Worm (Caenorhabditis elegans) whole organism, late embryonic: Measurements from ENCODE around the gene R10E11.5.

Source experiments
- ceh-19 ChIP-seq: fragments of 200-800 bp; sonication (Bioruptor generic); optimal IDR thresholded peaks from 2 replicates; lab custom pipeline; 2018; ENCODE audit warnings: mild to moderate bottlenecking, missing genetic modification characterization, missing compliant biosample characterization
- ceh-34 ChIP-seq: sonication (generic microtip); optimal IDR thresholded peaks from 2 replicates; lab custom pipeline; 2016; ENCODE audit warnings: mild to moderate bottlenecking, missing genetic modification characterization, missing compliant biosample characterization
- dve-1 ChIP-seq: sonication (generic microtip); optimal IDR thresholded peaks from 2 replicates; lab custom pipeline; 2017; ENCODE audit warnings: antibody characterized with exemption, mild to moderate bottlenecking, missing genetic modification characterization, missing compliant biosample characterization
- elt-2 ChIP-seq: sonication (generic microtip); optimal IDR thresholded peaks from 2 replicates; lab custom pipeline; 2016; ENCODE audit warnings: missing genetic modification reagents, missing genetic modification characterization, missing compliant biosample characterization
- fkh-10 ChIP-seq: fragments of 150-350 bp; optimal IDR thresholded peaks from 2 replicates; lab custom pipeline; 2014; ENCODE audit warnings: missing biosample characterization, missing genetic modification reagents, missing genetic modification characterization
- fkh-6 ChIP-seq: sonication (generic microtip); optimal IDR thresholded peaks from 2 replicates; lab custom pipeline; 2016; ENCODE audit warnings: missing genetic modification characterization, missing compliant biosample characterization
- nfya-1 ChIP-seq: sonication (generic microtip); optimal IDR thresholded peaks from 2 replicates; lab custom pipeline; 2017; ENCODE audit warnings: missing genetic modification characterization, mild to moderate bottlenecking, missing compliant biosample characterization, antibody characterized with exemption, moderate library complexity
- nhr-11 ChIP-seq: fragments of 150-350 bp; optimal IDR thresholded peaks from 2 replicates; lab custom pipeline; 2014; ENCODE audit warnings: missing biosample characterization, missing genetic modification characterization
- nhr-232 ChIP-seq: sonication (generic microtip); optimal IDR thresholded peaks from 2 replicates; lab custom pipeline; 2016; ENCODE audit warnings: missing genetic modification characterization, missing compliant biosample characterization
- pqm-1 ChIP-seq: sonication (generic microtip); optimal IDR thresholded peaks from 2 replicates; lab custom pipeline; 2016; ENCODE audit warnings: missing genetic modification characterization, missing compliant biosample characterization
- ref-2 ChIP-seq: sonication (generic microtip); optimal IDR thresholded peaks from 2 replicates; lab custom pipeline; 2016; ENCODE audit warnings: missing genetic modification characterization, missing compliant biosample characterization
- sox-4 ChIP-seq: sonication (generic microtip); optimal IDR thresholded peaks from 2 replicates; lab custom pipeline; 2017; ENCODE audit warnings: mild to moderate bottlenecking, missing genetic modification characterization, inconsistent platforms, missing compliant biosample characterization
- tbx-7 ChIP-seq: sonication (generic microtip); optimal IDR thresholded peaks from 2 replicates; lab custom pipeline; 2016; ENCODE audit warnings: missing genotype, missing genetic modification characterization, missing compliant biosample characterization
- unc-3 ChIP-seq, 2 experiments: fragments of 200-800 bp in 1 of 2; sonication (Bioruptor generic) in 1 of 2; sonication (generic microtip) in 1 of 2; conservative IDR thresholded peaks in 1 of 2; optimal IDR thresholded peaks in 1 of 2; 2 replicates each; pipeline versions ENCODE4 v1.3.6 to Lab custom; 2016 to 2022; ENCODE audit warnings: missing compliant biosample characterization in 2 of 2, missing genetic modification characterization in 2 of 2, missing genetic modification reagents in 1 of 2

DNA sequence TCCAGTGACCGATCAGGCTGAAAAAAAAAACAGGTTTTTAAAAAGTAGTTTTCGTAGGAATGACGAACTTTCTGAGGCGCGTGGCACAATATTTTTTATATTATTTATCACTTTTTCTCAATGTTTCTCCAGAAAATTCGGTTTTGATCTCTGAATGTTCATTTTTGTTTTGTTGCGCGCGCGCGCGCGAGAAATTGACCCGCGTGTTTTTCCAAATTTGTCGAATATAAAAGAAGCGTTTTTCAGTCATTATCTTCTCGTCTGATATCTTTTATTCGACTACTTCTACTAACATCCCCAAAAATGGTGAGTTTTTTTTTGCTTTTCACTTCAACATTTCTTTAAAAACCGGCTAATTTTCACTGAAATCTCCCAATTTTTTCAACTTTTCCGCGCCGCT, 30.6 kb downstream of the R10E11.5 start, which contains the start of gene rmd-1:
- TF ChIP-seq nhr-11 (tag; lab: Kevin White, UChicago) (no peak), sox-4 (tag; lab: Kevin White, UChicago) (no peak), unc-3 (GFP tag; conservative IDR thresholded peaks at IDR 0.05; lab: Robert Waterston, UW) (no peak), unc-3 (tag; optimal IDR thresholded peaks at IDR 0.05; lab: Kevin White, UChicago) (no peak), elt-2 (no peak), nfya-1 (tag; lab: Kevin White, UChicago) (no peak), nhr-232 (tag; lab: Kevin White, UChicago) (no peak), ceh-34 (tag; lab: Kevin White, UChicago) (no peak), ref-2 (no peak), tbx-7 (tag; lab: Kevin White, UChicago) (no peak), pqm-1 (tag; lab: Kevin White, UChicago) (no peak), fkh-10 (GFP tag; lab: Kevin White, UChicago) (no peak), dve-1 (tag; lab: Kevin White, UChicago) (no peak), ceh-19 (GFP tag; lab: Kevin White, UChicago) (no peak), fkh-6 (tag; lab: Kevin White, UChicago) (no peak)
